Fruit fly (Drosophila melanogaster) whole organism: Measurements from ENCODE around the gene CG14958.

Experiments
- EcR ChIP-seq, 2 experiments: fragments of >200 bp; optimal IDR thresholded peaks; 2 replicates each; lab custom pipeline; 2017; ENCODE audit warnings: missing biosample characterization in 2 of 2, missing genetic modification characterization in 2 of 2, missing genetic modification reagents in 2 of 2
- psq ChIP-seq: fragments of >200 bp; optimal IDR thresholded peaks from 2 replicates; lab custom pipeline; 2017

DNA sequence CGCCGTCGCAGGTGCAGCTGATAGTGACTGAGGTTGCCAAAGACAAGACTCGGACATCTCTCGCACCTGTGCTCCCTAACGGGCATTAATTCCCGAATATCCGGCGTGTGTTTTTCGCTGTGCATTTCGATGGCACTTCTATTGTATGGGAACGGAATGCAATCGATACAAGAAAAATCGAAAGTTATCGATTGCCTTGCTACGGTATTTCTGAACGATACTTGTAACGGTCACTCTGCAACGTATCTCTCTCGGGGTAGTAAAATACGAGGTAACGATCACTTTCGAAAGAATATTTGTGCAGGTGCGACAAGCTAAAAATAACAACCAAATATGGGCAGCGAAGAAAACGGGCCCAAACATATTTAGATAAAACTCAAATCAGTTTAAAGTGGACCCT, 24.8 kb upstream of the CG14958 start, which contains the start of gene CG32280:
- TF ChIP-seq EcR (GFP tag; optimal IDR thresholded peaks at IDR 0.05; lab: Kevin White, UChicago) (no peak), psq (lab: Kevin White, UChicago) (no peak)
